Fruit fly (Drosophila melanogaster) whole organism, embryonic: ENCODE results near the gene Torsin.

ENCODE experiments used
- C15 ChIP-seq: fragments of 200-800 bp; sonication (Bioruptor generic); IDR thresholded peaks from 3 replicates; pipeline ENCODE4 v1.3.6; 2022; ENCODE audit warnings: missing biosample characterization, missing genetic modification characterization
- CG10431 ChIP-seq: fragments of 200-800 bp; sonication (Bioruptor generic); optimal IDR thresholded peaks from 3 replicates; lab custom pipeline; 2018; ENCODE audit warnings: missing biosample characterization, mild to moderate bottlenecking, missing genetic modification characterization
- CG11398 ChIP-seq: fragments of 200-800 bp; sonication (Bioruptor generic); optimal IDR thresholded peaks from 2 replicates; lab custom pipeline; 2016; ENCODE audit warnings: missing biosample characterization, missing genetic modification characterization
- CG12769 ChIP-seq: fragments of 200-800 bp; sonication (Bioruptor generic); optimal IDR thresholded peaks from 2 replicates; lab custom pipeline; 2019; ENCODE audit warnings: missing biosample characterization, mild to moderate bottlenecking, missing genetic modification characterization, moderate library complexity
- CG12942 ChIP-seq: fragments of 200-800 bp; sonication (Bioruptor generic); optimal IDR thresholded peaks from 3 replicates; lab custom pipeline; 2016; ENCODE audit warnings: missing biosample characterization, missing genetic modification characterization
- CG13296 ChIP-seq: fragments of 200-800 bp; sonication (Bioruptor generic); optimal IDR thresholded peaks from 3 replicates; lab custom pipeline; 2018; ENCODE audit warnings: missing biosample characterization, mild to moderate bottlenecking, missing genetic modification characterization
- CG14965 ChIP-seq: fragments of 200-800 bp; sonication (Bioruptor generic); optimal IDR thresholded peaks from 2 replicates; lab custom pipeline; 2016; ENCODE audit warnings: missing biosample characterization, missing genetic modification characterization, borderline replicate concordance
- CG18599 ChIP-seq: fragments of 200-800 bp; sonication (Bioruptor generic); optimal IDR thresholded peaks from 3 replicates; lab custom pipeline; 2017; ENCODE audit warnings: missing biosample characterization, missing genetic modification characterization, mild to moderate bottlenecking, moderate library complexity, missing genetic modification reagents
- CG2678 ChIP-seq: fragments of 200-800 bp; sonication (Bioruptor generic); optimal IDR thresholded peaks from 3 replicates; lab custom pipeline; 2019; ENCODE audit warnings: missing biosample characterization, mild to moderate bottlenecking, missing genetic modification characterization, moderate library complexity
- CG2875 ChIP-seq: fragments of 200-800 bp; sonication (Bioruptor generic); optimal IDR thresholded peaks from 2 replicates; lab custom pipeline; 2017; ENCODE audit warnings: missing biosample characterization, mild to moderate bottlenecking, missing genetic modification characterization, missing genetic modification reagents
- CG30403 ChIP-seq: fragments of 200-800 bp; sonication (Bioruptor generic); optimal IDR thresholded peaks from 3 replicates; lab custom pipeline; 2016; ENCODE audit warnings: missing biosample characterization, missing genetic modification characterization
- CG32767 ChIP-seq: fragments of 200-800 bp; sonication (Bioruptor generic); IDR thresholded peaks from 2 replicates; pipeline ENCODE4 v1.3.6; 2022; ENCODE audit warnings: missing biosample characterization, missing genetic modification characterization
- CG7271 ChIP-seq: fragments of 200-800 bp; sonication (Bioruptor generic); optimal IDR thresholded peaks from 2 replicates; lab custom pipeline; 2018; ENCODE audit warnings: missing biosample characterization, mild to moderate bottlenecking, missing genetic modification characterization, moderate library complexity
- CG7745 ChIP-seq: fragments of 200-800 bp; sonication (Bioruptor generic); optimal IDR thresholded peaks from 2 replicates; lab custom pipeline; 2018; ENCODE audit warnings: missing biosample characterization, mild to moderate bottlenecking, missing genetic modification characterization, moderate library complexity
- CG8924 ChIP-seq: fragments of 200-800 bp; optimal IDR thresholded peaks from 3 replicates; lab custom pipeline; 2019; ENCODE audit warnings: missing biosample characterization, mild to moderate bottlenecking, missing genetic modification characterization, moderate library complexity
- Dad ChIP-seq: fragments of 200-800 bp; sonication (Bioruptor generic); optimal IDR thresholded peaks from 3 replicates; lab custom pipeline; 2016; ENCODE audit warnings: missing biosample characterization, missing genetic modification characterization
- Doc2 ChIP-seq: fragments of 200-800 bp; sonication (Bioruptor generic); IDR thresholded peaks from 2 replicates; pipeline ENCODE4 v1.3.6; 2022; ENCODE audit warnings: missing biosample characterization, missing genetic modification characterization
- H2.0 ChIP-seq: fragments of 200-800 bp; sonication (Bioruptor generic); IDR thresholded peaks from 2 replicates; pipeline ENCODE4 v1.3.6; 2022; ENCODE audit warnings: missing biosample characterization, missing genetic modification characterization
- HHEX ChIP-seq: fragments of 200-800 bp; sonication (Bioruptor generic); optimal IDR thresholded peaks from 3 replicates; lab custom pipeline; 2017; ENCODE audit warnings: missing biosample characterization, mild to moderate bottlenecking, missing genetic modification characterization, missing genetic modification reagents
- HLH3B ChIP-seq: fragments of 200-800 bp; sonication (Bioruptor generic); IDR thresholded peaks from 2 replicates; pipeline ENCODE4 v1.3.6; 2022; ENCODE audit warnings: missing biosample characterization, missing genetic modification characterization
- Mrtf ChIP-seq: fragments of 200-800 bp; sonication (Bioruptor generic); IDR thresholded peaks from 3 replicates; pipeline ENCODE4 v1.3.6; 2022; ENCODE audit warnings: missing biosample characterization, missing genetic modification characterization
- NFAT ChIP-seq: fragments of 200-800 bp; sonication (Bioruptor generic); IDR thresholded peaks from 2 replicates; pipeline ENCODE4 v1.3.6; 2022; ENCODE audit warnings: missing biosample characterization, missing genetic modification characterization
- Nf-YA ChIP-seq: fragments of 200-800 bp; sonication (Bioruptor generic); IDR thresholded peaks from 2 replicates; pipeline ENCODE4 v1.3.6; 2022; ENCODE audit warnings: missing biosample characterization, missing genetic modification characterization
- Opbp ChIP-seq: fragments of 200-800 bp; sonication (Bioruptor generic); IDR thresholded peaks from 3 replicates; pipeline ENCODE4 v1.3.6; 2022; ENCODE audit warnings: missing biosample characterization, missing genetic modification characterization; ENCODE audit not compliant: partially characterized antibody
- Ptx1 ChIP-seq: fragments of 200-800 bp; sonication (Bioruptor generic); IDR thresholded peaks from 2 replicates; pipeline ENCODE4 v1.3.6; 2022; ENCODE audit warnings: missing biosample characterization, missing genetic modification characterization
- Rx ChIP-seq: fragments of 200-800 bp; sonication (Bioruptor generic); IDR thresholded peaks from 2 replicates; pipeline ENCODE4 v1.3.6; 2022; ENCODE audit warnings: missing biosample characterization, missing genetic modification characterization
- Sry-β ChIP-seq: fragments of 200-800 bp; sonication (Bioruptor generic); optimal IDR thresholded peaks from 2 replicates; lab custom pipeline; 2018; ENCODE audit warnings: missing biosample characterization, mild to moderate bottlenecking, missing genetic modification characterization, moderate library complexity
- bbx ChIP-seq: fragments of 200-800 bp; sonication (Bioruptor generic); IDR thresholded peaks from 2 replicates; pipeline ENCODE4 v1.3.6; 2022; ENCODE audit warnings: missing biosample characterization, missing genetic modification characterization; ENCODE audit not compliant: partially characterized antibody
- corto ChIP-seq: fragments of 200-800 bp; sonication (Bioruptor generic); optimal IDR thresholded peaks from 2 replicates; lab custom pipeline; 2016; ENCODE audit warnings: missing biosample characterization, mild to moderate bottlenecking, missing genetic modification characterization, moderate library complexity
- crc ChIP-seq: fragments of 200-800 bp; sonication (Bioruptor generic); optimal IDR thresholded peaks from 2 replicates; lab custom pipeline; 2016; ENCODE audit warnings: missing biosample characterization, missing genetic modification characterization
- dan ChIP-seq: fragments of 200-800 bp; sonication (Bioruptor generic); IDR thresholded peaks from 2 replicates; pipeline ENCODE4 v1.3.6; 2022; ENCODE audit warnings: missing biosample characterization, missing genetic modification characterization
- fd102C ChIP-seq: fragments of 200-800 bp; sonication (Bioruptor generic); optimal IDR thresholded peaks from 2 replicates; lab custom pipeline; 2018; ENCODE audit warnings: missing biosample characterization, mild to moderate bottlenecking, missing genetic modification characterization, moderate library complexity
- fd96Cb ChIP-seq: fragments of 200-800 bp; sonication (Bioruptor generic); optimal IDR thresholded peaks from 2 replicates; lab custom pipeline; 2018; ENCODE audit warnings: missing biosample characterization, mild to moderate bottlenecking, missing genetic modification characterization, moderate library complexity
- gro ChIP-seq: fragments of 200-800 bp; sonication (Bioruptor generic); optimal IDR thresholded peaks from 2 replicates; lab custom pipeline; 2016; ENCODE audit warnings: missing biosample characterization, missing genetic modification characterization
- klu ChIP-seq: fragments of 200-800 bp; sonication (Bioruptor generic); IDR thresholded peaks from 2 replicates; pipeline ENCODE4 v1.3.6; 2022; ENCODE audit warnings: missing biosample characterization, missing genetic modification characterization
- knrl ChIP-seq: fragments of 200-800 bp; sonication (Bioruptor generic); IDR thresholded peaks from 3 replicates; pipeline ENCODE4 v1.3.6; 2022; ENCODE audit warnings: missing biosample characterization, missing genetic modification characterization; ENCODE audit not compliant: partially characterized antibody
- lbe ChIP-seq: fragments of 200-800 bp; sonication (Bioruptor generic); optimal IDR thresholded peaks from 2 replicates; lab custom pipeline; 2016; ENCODE audit warnings: missing biosample characterization, mild to moderate bottlenecking, missing genetic modification characterization
- lola ChIP-seq, 3 experiments: fragments of >200 bp in 2 of 3; fragments of 200-800 bp in 1 of 3; sonication (Bioruptor generic) in 1 of 3; optimal IDR thresholded peaks; 2 replicates each; lab custom pipeline; 2017 to 2019; ENCODE audit warnings: missing biosample characterization in 3 of 3, missing genetic modification characterization in 3 of 3, mild to moderate bottlenecking in 1 of 3, moderate library complexity in 1 of 3
- lov ChIP-seq, 2 experiments: fragments of 200-800 bp in 1 of 2; fragments of >200 bp in 1 of 2; sonication (Bioruptor generic) in 1 of 2; IDR thresholded peaks in 1 of 2; optimal IDR thresholded peaks in 1 of 2; 2 replicates in 1 of 2; 3 replicates in 1 of 2; pipeline versions ENCODE4 v1.3.6 to Lab custom; 2017 to 2022; ENCODE audit warnings: missing biosample characterization in 1 of 2, missing genetic modification characterization in 1 of 2
- oc ChIP-seq: fragments of 200-800 bp; sonication (Bioruptor generic); optimal IDR thresholded peaks from 2 replicates; lab custom pipeline; 2018; ENCODE audit warnings: missing biosample characterization, mild to moderate bottlenecking, missing genetic modification characterization, moderate library complexity
- pho ChIP-seq: fragments of 200-800 bp; sonication (Bioruptor generic); optimal IDR thresholded peaks from 2 replicates; lab custom pipeline; 2016; ENCODE audit warnings: missing biosample characterization, missing genetic modification characterization
- phol ChIP-seq: fragments of 200-800 bp; sonication (Bioruptor generic); optimal IDR thresholded peaks from 3 replicates; lab custom pipeline; 2018; ENCODE audit warnings: missing biosample characterization, mild to moderate bottlenecking, missing genetic modification characterization, moderate library complexity
- pita ChIP-seq: fragments of 200-800 bp; sonication (Bioruptor generic); optimal IDR thresholded peaks from 2 replicates; lab custom pipeline; 2017; ENCODE audit warnings: missing biosample characterization, mild to moderate bottlenecking, missing genetic modification characterization
- ranshi ChIP-seq: fragments of 200-800 bp; sonication (Bioruptor generic); IDR thresholded peaks from 2 replicates; pipeline ENCODE4 v1.3.6; 2022; ENCODE audit warnings: missing biosample characterization, missing genetic modification characterization
- sd ChIP-seq: fragments of 200-800 bp; sonication (Bioruptor generic); optimal IDR thresholded peaks from 3 replicates; lab custom pipeline; 2018; ENCODE audit warnings: missing biosample characterization, mild to moderate bottlenecking, missing genetic modification characterization, moderate library complexity
- sisA ChIP-seq: fragments of 200-800 bp; sonication (Bioruptor generic); IDR thresholded peaks from 2 replicates; pipeline ENCODE4 v1.3.6; 2022; ENCODE audit warnings: missing biosample characterization, missing genetic modification characterization
- ssp ChIP-seq: fragments of 200-800 bp; sonication (Bioruptor generic); IDR thresholded peaks from 2 replicates; pipeline ENCODE4 v1.3.6; 2022; ENCODE audit warnings: missing biosample characterization, missing genetic modification characterization
- tin ChIP-seq: fragments of 200-800 bp; sonication (Bioruptor generic); optimal IDR thresholded peaks from 3 replicates; lab custom pipeline; 2016; ENCODE audit warnings: missing biosample characterization, missing genetic modification characterization
- wek ChIP-seq: fragments of 200-800 bp; sonication (Bioruptor generic); optimal IDR thresholded peaks from 3 replicates; lab custom pipeline; 2018; ENCODE audit warnings: missing biosample characterization, mild to moderate bottlenecking, missing genetic modification characterization, moderate library complexity

Torsin gene

dm6 chrX:4684444-4684924, 34.7 kb upstream of the Torsin start (continued):
- peak; percentile 53 for TF ChIP-seq crc
- peak; percentile 71 for TF ChIP-seq phol
- TF ChIP-seq tin (GFP tag; lab: Kevin White, UChicago): peak; percentile 84
- peak; percentile 75 for TF ChIP-seq ssp (GFP tag; lab: Robert Waterston, UW)
- TF ChIP-seq CG2678 (tag; lab: Kevin White, UChicago): peak; percentile 84
- peak; percentile 78 for TF ChIP-seq pho (GFP tag; lab: Kevin White, UChicago)
- TF ChIP-seq CG12769 (tag; lab: Kevin White, UChicago): peak; percentile 95
- peak; percentile 41 for TF ChIP-seq CG2875 (GFP tag; lab: Kevin White, UChicago)
- TF ChIP-seq Dad (GFP tag; lab: Kevin White, UChicago): peak; percentile 84
- peak; percentile 92 for TF ChIP-seq CG32767 (GFP tag; lab: Robert Waterston, UW)
- TF ChIP-seq fd96Cb (tag; lab: Kevin White, UChicago): peak; percentile 67
- peak; percentile 76; the same call in 1 of the 2 replicates for TF ChIP-seq Nf-YA
- TF ChIP-seq Rx (GFP tag; lab: Robert Waterston, UW): peak; percentile 79
- peak; percentile 90 for TF ChIP-seq Ptx1
- TF ChIP-seq Sry-β (GFP tag; lab: Kevin White, UChicago): peak; percentile 68
- peak; percentile 89 for TF ChIP-seq gro (GFP tag; lab: Kevin White, UChicago)
- peak; percentile 48; the same call in 1 of the 3 replicates for TF ChIP-seq C15
- TF ChIP-seq HLH3B (GFP tag; lab: Robert Waterston, UW): peak; percentile 88
- peak; percentile 51 for TF ChIP-seq oc (tag; lab: Kevin White, UChicago)
- TF ChIP-seq Doc2: peak; percentile 37; the same call in 1 of the 2 replicates
- TF ChIP-seq Opbp (GFP tag; lab: Robert Waterston, UW): peak; percentile 78; the same call in 2 of the 3 replicates
- peak; percentile 89 for TF ChIP-seq CG18599
- peak; percentile 85 for TF ChIP-seq knrl (GFP tag; lab: Robert Waterston, UW)
- TF ChIP-seq corto (GFP tag; lab: Kevin White, UChicago): no peak
- TF ChIP-seq fd102C (GFP tag; lab: Kevin White, UChicago): no peak
- peak; percentile 85 for TF ChIP-seq Mrtf (GFP tag; lab: Robert Waterston, UW)
- peak; percentile 90 for TF ChIP-seq sd
- no peak for TF ChIP-seq CG7271 (tag; lab: Kevin White, UChicago)
- TF ChIP-seq CG14965: no peak
- TF ChIP-seq lov (optimal IDR thresholded peaks at IDR 0.05; lab: Kevin White, UChicago): no peak
- peak; percentile 58; the same call in 1 of the 3 replicates for TF ChIP-seq lov (GFP tag; IDR thresholded peaks at IDR 0.05; lab: Robert Waterston, UW)
- TF ChIP-seq dan (GFP tag; lab: Robert Waterston, UW): peak; percentile 53; the same call in 1 of the 2 replicates
- TF ChIP-seq ranshi (GFP tag; lab: Robert Waterston, UW): peak; percentile 88
- TF ChIP-seq bbx (GFP tag; lab: Robert Waterston, UW): peak; percentile 82
- peak; percentile 84 for TF ChIP-seq sisA
- TF ChIP-seq CG13296 (GFP tag; lab: Kevin White, UChicago): peak; percentile 77
- peak; percentile 80 for TF ChIP-seq CG8924 (tag; lab: Kevin White, UChicago)
- TF ChIP-seq CG10431 (GFP tag; lab: Kevin White, UChicago): no peak
- peak; percentile 86 for TF ChIP-seq CG30403 (GFP tag; lab: Kevin White, UChicago)
- TF ChIP-seq lola (GFP tag; optimal IDR thresholded peaks at IDR 0.05; lab: Kevin White, UChicago): peak in 1 of 3 experiments; percentile 33
- no peak for TF ChIP-seq pita (GFP tag; lab: Kevin White, UChicago)
- peak; percentile 93 for TF ChIP-seq H2.0 (GFP tag; lab: Robert Waterston, UW)
- TF ChIP-seq klu (GFP tag; lab: Robert Waterston, UW): peak; percentile 73
- TF ChIP-seq NFAT: peak; percentile 95
- peak; percentile 37 for TF ChIP-seq lbe (GFP tag; lab: Kevin White, UChicago)
- peak; percentile 47 for TF ChIP-seq wek (GFP tag; lab: Kevin White, UChicago)
- peak; percentile 79 for TF ChIP-seq CG12942 (GFP tag; lab: Kevin White, UChicago)
- TF ChIP-seq CG7745 (tag; lab: Kevin White, UChicago): no peak
- TF ChIP-seq CG11398 (GFP tag; lab: Kevin White, UChicago): peak; percentile 68
- peak; percentile 81 for TF ChIP-seq HHEX
